Worm (Caenorhabditis elegans): ENCODE measurements around the gene tag-342.

ce11 chrIII:9450933-9451332 is 17.0 kb upstream of the tag-342 start:
- TF ChIP-seq ztf-29 (GFP tag; IDR thresholded peaks at IDR 0.05), result no peak
- TF ChIP-seq ref-1 (GFP tag; conservative IDR thresholded peaks at IDR 0.05), result no peak
- TF ChIP-seq T22C8.4 (GFP tag; IDR thresholded peaks at IDR 0.05), result no peak
- TF ChIP-seq tab-1 (GFP tag; IDR thresholded peaks at IDR 0.05), result no peak

Measured in whole organism, midembryonic.